Worm (Caenorhabditis elegans): ENCODE measurements around the gene Y52E8A.2.

DNA sequence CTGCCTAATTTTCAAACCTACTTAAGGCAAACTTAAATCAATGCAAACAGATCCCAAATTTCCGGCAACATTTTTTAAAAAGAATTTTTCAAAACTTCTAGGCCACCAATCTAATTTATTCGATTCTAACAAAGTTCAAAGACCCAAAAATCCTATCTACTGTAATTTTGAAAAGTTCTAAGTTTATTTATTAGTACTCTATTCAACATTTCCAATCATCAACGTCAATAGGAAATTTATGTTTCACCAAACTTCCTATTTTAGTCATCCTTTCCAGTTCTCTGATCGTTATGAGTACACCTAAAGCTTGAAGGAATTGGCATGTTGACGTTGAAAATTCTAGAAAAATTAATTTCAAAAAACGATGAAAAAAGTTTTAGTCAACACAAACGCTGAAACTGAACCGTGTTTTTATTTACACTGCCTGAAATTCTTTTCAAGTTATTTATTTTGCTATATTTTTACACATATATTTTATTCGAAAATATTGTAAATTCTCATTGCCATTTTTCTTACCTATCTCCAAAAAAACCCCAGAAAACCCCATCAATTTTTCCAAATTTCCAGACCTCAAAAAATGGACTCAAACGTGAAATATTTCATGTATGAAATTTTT is 44.9 kb upstream of the Y52E8A.2 start, which contains the start of gene npr-42:
- TF ChIP-seq nhr-237 (tag; optimal IDR thresholded peaks at IDR 0.05) (no peak), nhr-12 (tag; optimal IDR thresholded peaks at IDR 0.05) (no peak), blmp-1 (tag; optimal IDR thresholded peaks at IDR 0.05; ENCODE audit: insufficient read depth) (no peak), ama-1 (optimal IDR thresholded peaks at IDR 0.05) (no peak), lsy-2 (tag; optimal IDR thresholded peaks at IDR 0.05) (no peak), ceh-82 (tag; optimal IDR thresholded peaks at IDR 0.05) (no peak), ztf-11 (tag; optimal IDR thresholded peaks at IDR 0.05) (no peak), skn-1 (tag; optimal IDR thresholded peaks at IDR 0.05) (no peak), mdl-1 (tag; optimal IDR thresholded peaks at IDR 0.05) (no peak), alr-1 (tag; optimal IDR thresholded peaks at IDR 0.05) (no peak)

Data from whole organism, L2 larva.